Worm (Caenorhabditis elegans) whole organism, midembryonic: Measurements from ENCODE around the gene spig-9.
A peak's percentile ranks its signal among the peaks of the same experiment; 100 is the strongest.

Experiments used
- T22C8.4 ChIP-seq: fragments of 200-800 bp; sonication (Bioruptor generic); IDR thresholded peaks from 2 replicates; pipeline ENCODE4 v1.3.6; 2022; ENCODE audit warnings: missing genetic modification characterization, missing compliant biosample characterization
- cog-1 ChIP-seq: sonication (generic microtip); optimal IDR thresholded peaks from 2 replicates; lab custom pipeline; 2016; ENCODE audit warnings: missing genetic modification characterization, missing compliant biosample characterization
- flt-1 ChIP-seq: fragments of 200-800 bp; sonication (Bioruptor generic); IDR thresholded peaks from 2 replicates; pipeline ENCODE4 v1.3.6; 2022; ENCODE audit warnings: missing genetic modification characterization, missing compliant biosample characterization
- klf-2 ChIP-seq: fragments of 200-800 bp; sonication (Bioruptor generic); conservative IDR thresholded peaks from 2 replicates; pipeline ENCODE4 v1.3.6; 2022; ENCODE audit warnings: missing genetic modification reagents, missing genetic modification characterization, missing compliant biosample characterization
- med-1 ChIP-seq: sonication (generic microtip); optimal IDR thresholded peaks from 2 replicates; lab custom pipeline; 2017; ENCODE audit warnings: missing genetic modification characterization, mild to moderate bottlenecking, missing compliant biosample characterization, antibody characterized with exemption, missing genetic modification reagents; ENCODE audit not compliant: insufficient read depth
- ref-1 ChIP-seq: fragments of 200-800 bp; sonication (Bioruptor generic); conservative IDR thresholded peaks from 2 replicates; pipeline ENCODE4 v1.3.6; 2022; ENCODE audit warnings: missing genetic modification reagents, missing genetic modification characterization, missing compliant biosample characterization
- tab-1 ChIP-seq: fragments of 200-800 bp; sonication (Bioruptor generic); IDR thresholded peaks from 2 replicates; pipeline ENCODE4 v1.3.6; 2022; ENCODE audit warnings: missing genetic modification characterization, missing compliant biosample characterization
- ztf-23 ChIP-seq: fragments of 200-800 bp; sonication (Bioruptor generic); IDR thresholded peaks from 2 replicates; pipeline ENCODE4 v1.3.6; 2022; ENCODE audit warnings: missing genetic modification reagents, missing genetic modification characterization, missing compliant biosample characterization
- ztf-29 ChIP-seq: fragments of 200-800 bp; sonication (Bioruptor generic); IDR thresholded peaks from 2 replicates; pipeline ENCODE4 v1.3.6; 2022; ENCODE audit warnings: missing genetic modification reagents, missing genetic modification characterization, missing compliant biosample characterization

Gene spig-9

DNA sequence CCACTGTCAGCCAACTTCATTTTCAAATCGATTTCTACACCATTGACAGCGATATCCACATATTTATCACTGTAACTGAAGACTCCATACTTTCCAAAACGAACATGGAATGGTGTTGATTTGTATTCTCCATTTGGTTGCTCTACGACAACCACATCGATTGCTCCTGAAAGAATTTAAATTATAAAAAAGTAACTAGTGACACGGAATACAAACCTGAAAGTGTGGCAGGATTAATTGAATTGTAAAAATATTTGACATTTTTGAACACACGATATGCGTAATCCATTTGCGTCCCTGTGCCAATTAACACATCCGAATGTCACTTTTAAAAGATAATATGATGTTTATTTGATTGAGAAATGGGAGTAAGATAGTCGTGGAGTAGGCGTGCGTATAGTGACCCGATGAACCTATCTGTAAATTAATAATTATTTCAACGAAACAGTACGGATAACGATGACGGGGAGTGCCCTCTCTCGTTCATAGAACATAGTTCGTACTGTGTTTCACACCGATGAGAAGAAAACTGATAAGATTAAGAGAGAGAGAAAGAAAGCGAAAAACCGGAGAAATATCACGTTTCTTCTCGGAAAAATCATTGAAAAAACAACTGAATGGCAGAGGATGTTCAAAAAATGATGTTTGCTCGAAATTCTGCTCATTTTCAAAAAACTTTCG is 42.2 kb upstream of the spig-9 start, which contains the start of gene lpin-1:
Gene lpin-1 (minus strand): TSS at position 417 of the 681 bp plus-strand sequence.
- TF ChIP-seq klf-2 (GFP tag; lab: Robert Waterston, UW) (no peak), med-1 (GFP tag; lab: Kevin White, UChicago) (no peak), cog-1 (tag; lab: Kevin White, UChicago) (no peak), ztf-23 (GFP tag; lab: Robert Waterston, UW) (no peak), ref-1 (GFP tag; lab: Robert Waterston, UW) (no peak), T22C8.4 (no peak), flt-1 (GFP tag; lab: Robert Waterston, UW) (no peak), tab-1 (GFP tag; lab: Robert Waterston, UW) (no peak), ztf-29 (GFP tag; lab: Robert Waterston, UW) (no peak)

DNA sequence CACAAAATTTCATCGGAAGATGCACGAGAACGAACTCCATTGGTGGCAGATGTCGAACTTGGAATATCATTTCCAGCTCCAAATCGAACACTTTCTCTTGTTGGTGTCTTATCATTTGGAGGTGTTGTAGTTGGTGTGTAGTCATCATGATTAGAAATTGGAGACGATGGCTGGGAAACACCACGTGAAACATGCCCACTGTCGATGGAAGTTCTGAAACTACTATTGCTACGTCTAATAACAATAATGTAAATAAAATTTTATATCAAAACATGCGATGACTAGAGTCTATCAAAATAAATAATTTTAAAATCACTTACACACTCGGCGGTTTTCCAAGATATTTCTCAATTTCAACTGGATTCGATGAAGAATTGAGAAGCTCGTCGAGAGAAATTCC is 40.6 kb upstream of the spig-9 start:
- TF ChIP-seq med-1 (GFP tag; lab: Kevin White, UChicago) (no peak), tab-1 (GFP tag; lab: Robert Waterston, UW) (no peak), ref-1 (GFP tag; lab: Robert Waterston, UW) (no peak), ztf-23 (GFP tag; lab: Robert Waterston, UW) (no peak), ztf-29 (GFP tag; lab: Robert Waterston, UW) (no peak), klf-2 (GFP tag; lab: Robert Waterston, UW) (no peak), T22C8.4 (no peak), flt-1 (GFP tag; lab: Robert Waterston, UW) (no peak), cog-1 (tag; lab: Kevin White, UChicago) (no peak)

DNA sequence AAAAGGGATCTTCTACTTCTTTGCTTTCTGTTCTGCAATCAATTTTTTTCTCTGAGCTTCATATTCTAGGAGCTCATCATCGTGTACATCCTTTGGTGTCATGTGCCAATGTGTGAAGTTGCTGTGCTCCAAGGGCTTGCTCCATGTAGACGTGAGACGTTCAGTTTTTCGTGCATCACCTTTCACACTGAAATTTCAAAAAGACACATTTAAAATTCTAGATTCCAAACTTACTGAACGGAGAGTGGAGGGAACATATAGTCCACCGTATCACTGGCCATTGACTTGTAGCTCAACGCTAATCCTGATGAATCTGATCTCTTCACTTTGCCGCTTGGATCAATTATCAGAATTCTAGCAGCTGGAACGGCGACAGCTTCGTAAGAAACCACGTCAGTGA is 39.1 kb upstream of the spig-9 start:
- TF ChIP-seq T22C8.4: no peak

DNA sequence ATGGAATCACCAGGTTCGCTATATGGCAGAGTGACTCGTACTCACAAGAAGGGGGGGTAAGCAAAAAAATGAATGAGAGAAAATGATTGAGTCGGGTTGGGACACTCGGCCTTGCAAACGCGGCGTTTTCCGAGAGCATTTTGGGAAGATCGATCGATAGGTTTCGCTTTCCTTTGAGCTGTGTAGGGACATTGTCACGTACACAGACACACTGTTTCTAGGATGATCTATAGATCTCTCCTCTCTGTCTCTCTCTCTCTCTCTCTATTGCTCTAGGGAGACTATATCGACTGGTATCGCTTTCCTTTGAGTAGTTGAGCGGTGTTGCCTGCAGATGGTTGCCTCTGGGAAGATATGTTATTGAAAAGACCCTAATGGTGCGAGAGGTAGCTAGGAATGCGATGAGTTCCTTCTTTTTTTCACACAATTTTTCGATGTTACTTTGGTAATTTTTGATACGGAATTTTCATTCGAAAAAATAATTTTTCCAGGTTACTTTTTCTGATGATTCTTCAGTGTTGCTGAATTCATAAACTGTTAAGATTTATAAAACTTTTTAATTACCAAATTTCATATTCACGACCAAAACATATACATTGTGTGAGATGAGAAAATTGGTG is 38.2 kb upstream of the spig-9 start, which contains the start of gene H37A05.4:
Gene H37A05.4 (minus strand): TSS at position 51 of the 620 bp plus-strand sequence.
- no peak for TF ChIP-seq T22C8.4

DNA sequence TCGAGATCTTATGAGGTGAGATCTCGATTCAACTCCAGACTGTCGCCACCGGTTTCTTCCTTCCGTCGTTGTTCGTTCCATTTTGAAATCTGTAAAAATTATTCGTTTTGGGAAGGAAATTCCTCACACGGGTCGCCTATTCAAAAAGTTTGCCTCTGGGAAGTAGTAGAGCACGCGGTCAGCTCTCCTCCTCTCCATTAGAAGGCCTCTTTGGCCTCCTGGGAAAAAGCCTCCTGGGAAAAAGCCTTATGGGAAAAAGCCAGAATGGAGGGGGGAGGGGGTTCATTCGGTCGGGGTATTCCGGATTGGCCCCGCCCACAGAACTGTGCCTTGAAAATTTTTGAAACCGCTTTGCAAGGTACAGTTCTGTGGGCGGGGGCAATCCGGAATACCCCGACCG is 35.9 kb upstream of the spig-9 start:
- no peak for TF ChIP-seq tab-1 (GFP tag; lab: Robert Waterston, UW)
- no peak for TF ChIP-seq med-1 (GFP tag; lab: Kevin White, UChicago)
- TF ChIP-seq flt-1 (GFP tag; lab: Robert Waterston, UW): no peak
- TF ChIP-seq klf-2 (GFP tag; lab: Robert Waterston, UW): no peak
- TF ChIP-seq ztf-29 (GFP tag; lab: Robert Waterston, UW): no peak
- TF ChIP-seq ztf-23 (GFP tag; lab: Robert Waterston, UW): no peak

DNA sequence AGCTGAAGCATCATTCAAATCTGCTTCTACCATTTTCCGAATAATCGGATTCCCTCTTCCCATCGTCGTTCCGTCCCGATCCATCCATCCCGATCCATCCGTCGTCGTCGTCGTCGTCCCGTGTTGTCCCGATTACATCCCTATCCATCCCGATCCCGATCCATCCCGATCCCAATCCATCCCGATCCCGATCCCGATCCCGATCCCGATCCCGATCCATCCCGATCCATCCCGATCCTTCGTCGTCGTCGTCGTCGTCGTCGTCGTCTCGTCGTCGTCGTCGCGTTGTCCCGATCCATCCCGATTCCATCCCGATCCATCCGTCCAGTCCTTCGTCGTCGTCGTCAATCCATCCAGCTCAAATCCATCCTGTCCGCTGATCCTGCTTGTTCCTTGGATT is 35.5 kb upstream of the spig-9 start:
- no peak for TF ChIP-seq flt-1 (GFP tag; lab: Robert Waterston, UW)
- no peak for TF ChIP-seq cog-1 (tag; lab: Kevin White, UChicago)
- TF ChIP-seq tab-1 (GFP tag; lab: Robert Waterston, UW): no peak

DNA sequence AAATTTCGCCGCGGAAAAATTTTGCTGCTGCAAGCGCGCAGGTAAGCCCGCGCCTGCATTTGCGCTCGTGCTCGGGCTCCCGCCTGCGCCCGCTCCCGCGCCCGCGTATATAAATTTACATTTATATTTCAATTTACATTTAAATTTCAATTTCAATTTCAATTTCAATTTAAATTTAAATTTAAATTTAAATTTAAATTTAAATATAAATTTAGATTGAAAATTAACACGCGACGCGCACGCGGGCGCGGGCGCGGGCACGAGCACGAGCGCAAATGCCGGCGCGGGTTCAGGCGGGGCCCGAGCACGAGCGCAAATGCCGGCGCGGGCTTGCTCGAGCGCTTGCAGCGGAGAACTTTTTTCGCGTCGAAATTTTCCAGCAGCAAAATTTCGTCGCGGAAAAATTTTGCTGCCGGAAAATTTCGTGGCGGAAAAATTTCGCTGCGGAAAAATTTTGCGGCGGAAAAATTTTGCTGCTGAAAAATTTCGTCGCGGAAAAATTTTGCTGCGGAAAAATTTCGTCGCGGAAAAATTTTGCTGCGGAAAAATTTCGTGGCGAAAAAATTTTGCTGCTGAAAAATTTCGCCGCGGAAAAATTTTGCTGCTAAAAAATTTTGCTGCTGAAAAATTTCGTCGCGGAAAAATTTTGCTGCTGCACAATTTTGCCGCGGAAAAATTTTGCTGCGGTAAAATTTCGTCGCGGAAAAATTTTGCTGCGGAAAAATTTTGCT is 34.3 kb upstream of the spig-9 start:
- TF ChIP-seq med-1 (GFP tag; lab: Kevin White, UChicago) (no peak), ref-1 (GFP tag; lab: Robert Waterston, UW) (no peak; the same call in 1 of the 2 replicates), ztf-23 (GFP tag; lab: Robert Waterston, UW) (peak; percentile 51; the same call in 1 of the 2 replicates), ztf-29 (GFP tag; lab: Robert Waterston, UW) (peak; percentile 47; the same call in 1 of the 2 replicates), cog-1 (tag; lab: Kevin White, UChicago) (no peak), T22C8.4 (no peak), flt-1 (GFP tag; lab: Robert Waterston, UW) (peak; percentile 31), klf-2 (GFP tag; lab: Robert Waterston, UW) (peak; percentile 70), tab-1 (GFP tag; lab: Robert Waterston, UW) (peak; percentile 68; the same call in 1 of the 2 replicates)

DNA sequence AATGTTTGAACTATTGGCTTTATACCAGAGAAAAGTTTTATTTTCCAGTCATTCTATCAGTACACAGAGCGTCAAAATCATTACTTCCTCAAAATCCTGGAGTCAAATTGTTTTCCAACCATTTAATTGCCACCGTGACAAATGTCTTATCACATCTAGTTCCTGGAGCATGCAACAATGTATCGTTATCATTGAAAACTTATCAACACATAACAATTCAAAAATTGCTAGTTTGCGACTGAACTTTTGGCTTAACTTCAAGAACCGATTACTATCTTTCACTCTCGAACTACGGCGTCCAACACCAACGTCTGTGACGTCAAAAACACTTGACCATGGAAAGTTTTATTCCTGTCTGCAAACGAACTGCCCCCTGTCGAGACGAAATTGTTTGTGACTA is 26.4 kb upstream of the spig-9 start:
- TF ChIP-seq tab-1 (GFP tag; lab: Robert Waterston, UW): no peak
- no peak for TF ChIP-seq ztf-23 (GFP tag; lab: Robert Waterston, UW)
- no peak for TF ChIP-seq med-1 (GFP tag; lab: Kevin White, UChicago)
- no peak for TF ChIP-seq ref-1 (GFP tag; lab: Robert Waterston, UW)
- TF ChIP-seq flt-1 (GFP tag; lab: Robert Waterston, UW): no peak
- TF ChIP-seq ztf-29 (GFP tag; lab: Robert Waterston, UW): no peak
- no peak for TF ChIP-seq klf-2 (GFP tag; lab: Robert Waterston, UW)
- TF ChIP-seq cog-1 (tag; lab: Kevin White, UChicago): no peak
- TF ChIP-seq T22C8.4: no peak

DNA sequence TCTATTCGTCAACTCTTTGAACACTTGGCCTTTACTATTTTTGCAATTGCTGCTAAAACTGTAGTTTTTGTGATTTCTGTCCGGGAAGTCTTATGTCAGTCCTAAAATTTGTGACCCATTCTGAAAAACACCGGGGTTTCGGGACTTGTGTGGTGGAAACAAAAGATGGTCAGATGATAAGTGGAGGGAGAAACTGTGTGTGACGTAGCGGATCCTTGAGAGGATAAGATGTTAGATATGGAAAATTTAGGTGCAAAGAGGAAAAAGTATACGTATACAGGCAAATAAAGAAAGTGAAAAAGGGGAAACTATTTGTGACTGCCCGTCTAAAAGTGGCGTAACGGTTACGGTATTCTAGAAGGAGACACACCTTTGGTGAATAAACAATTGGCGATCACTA is 24.7 kb upstream of the spig-9 start:
- TF ChIP-seq T22C8.4 (no peak), klf-2 (GFP tag; lab: Robert Waterston, UW) (no peak), ref-1 (GFP tag; lab: Robert Waterston, UW) (no peak), ztf-29 (GFP tag; lab: Robert Waterston, UW) (no peak), cog-1 (tag; lab: Kevin White, UChicago) (no peak), flt-1 (GFP tag; lab: Robert Waterston, UW) (no peak)
